Worm (Caenorhabditis elegans) whole organism, mixed stage, embryonic: ENCODE measurements around the gene nhr-95.

Experiments
- M03D4.4 ChIP-seq: sonication (generic microtip); optimal IDR thresholded peaks from 2 replicates; lab custom pipeline; 2017; ENCODE audit warnings: mild to moderate bottlenecking, missing genetic modification characterization, missing compliant biosample characterization
- bed-3 ChIP-seq: fragments of 200-800 bp; sonication (Bioruptor generic); optimal IDR thresholded peaks from 3 replicates; lab custom pipeline; 2018; ENCODE audit warnings: mild to moderate bottlenecking, missing genetic modification characterization, moderate library complexity, missing compliant biosample characterization
- blmp-1 ChIP-seq: fragments of 150-350 bp; optimal IDR thresholded peaks from 2 replicates; lab custom pipeline; 2014; ENCODE audit warnings: missing biosample characterization, missing genetic modification characterization
- ceh-39 ChIP-seq: fragments of 150-350 bp; optimal IDR thresholded peaks from 2 replicates; lab custom pipeline; 2014; ENCODE audit warnings: missing biosample characterization, missing genetic modification characterization
- ceh-43 ChIP-seq: fragments of 200-800 bp; sonication (Bioruptor generic); optimal IDR thresholded peaks from 2 replicates; lab custom pipeline; 2018; ENCODE audit warnings: mild to moderate bottlenecking, missing genetic modification characterization, moderate library complexity, missing compliant biosample characterization
- ceh-83 ChIP-seq: fragments of 200-800 bp; sonication (Bioruptor generic); optimal IDR thresholded peaks from 2 replicates; lab custom pipeline; 2018; ENCODE audit warnings: mild to moderate bottlenecking, missing genetic modification characterization, missing compliant biosample characterization
- ces-1 ChIP-seq: fragments of 150-350 bp; optimal IDR thresholded peaks from 2 replicates; lab custom pipeline; 2014; ENCODE audit warnings: missing biosample characterization, missing genetic modification reagents, missing genetic modification characterization
- cnd-1 ChIP-seq: fragments of 200-800 bp; sonication (Bioruptor generic); optimal IDR thresholded peaks from 2 replicates; lab custom pipeline; 2018; ENCODE audit warnings: mild to moderate bottlenecking, missing genetic modification characterization, missing compliant biosample characterization
- drap-1 ChIP-seq: fragments of 200-800 bp; sonication (Bioruptor generic); optimal IDR thresholded peaks from 3 replicates; lab custom pipeline; 2018; ENCODE audit warnings: mild to moderate bottlenecking, missing genetic modification characterization, missing compliant biosample characterization
- elt-1 ChIP-seq: sonication (generic microtip); optimal IDR thresholded peaks from 2 replicates; lab custom pipeline; 2017; ENCODE audit warnings: missing genetic modification characterization, mild to moderate bottlenecking, missing compliant biosample characterization, antibody characterized with exemption, moderate library complexity, borderline replicate concordance; ENCODE audit not compliant: insufficient read depth
- elt-3 ChIP-seq: fragments of 150-350 bp; optimal IDR thresholded peaks from 2 replicates; lab custom pipeline; 2014; ENCODE audit warnings: missing biosample characterization, missing genetic modification characterization
- flh-1 ChIP-seq: fragments of 200-800 bp; sonication (Bioruptor generic); optimal IDR thresholded peaks from 2 replicates; lab custom pipeline; 2018; ENCODE audit warnings: mild to moderate bottlenecking, missing genetic modification characterization, moderate library complexity, missing compliant biosample characterization
- ham-2 ChIP-seq: fragments of 200-800 bp; sonication (Bioruptor generic); optimal IDR thresholded peaks from 2 replicates; lab custom pipeline; 2018; ENCODE audit warnings: mild to moderate bottlenecking, missing genetic modification characterization, missing compliant biosample characterization
- lin-13 ChIP-seq: fragments of 150-350 bp; optimal IDR thresholded peaks from 2 replicates; lab custom pipeline; 2014; ENCODE audit warnings: missing biosample characterization, missing genetic modification characterization
- lsy-2 ChIP-seq: fragments of 150-350 bp; optimal IDR thresholded peaks from 2 replicates; lab custom pipeline; 2014; ENCODE audit warnings: missing biosample characterization, missing genetic modification characterization
- mab-5 ChIP-seq: fragments of 150-350 bp; optimal IDR thresholded peaks from 2 replicates; lab custom pipeline; 2014; ENCODE audit warnings: missing biosample characterization, missing genetic modification characterization
- mls-2 ChIP-seq: sonication (generic microtip); optimal IDR thresholded peaks from 2 replicates; lab custom pipeline; 2016; ENCODE audit warnings: mild to moderate bottlenecking, missing genetic modification characterization, moderate library complexity, missing compliant biosample characterization
- nhr-12 ChIP-seq: fragments of 150-350 bp; optimal IDR thresholded peaks from 2 replicates; lab custom pipeline; 2014; ENCODE audit warnings: missing biosample characterization, missing genetic modification characterization
- nhr-2 ChIP-seq: fragments of 150-350 bp; optimal IDR thresholded peaks from 2 replicates; lab custom pipeline; 2014; ENCODE audit warnings: missing biosample characterization, missing genetic modification characterization
- nhr-237 ChIP-seq: fragments of 150-350 bp; optimal IDR thresholded peaks from 2 replicates; lab custom pipeline; 2014; ENCODE audit warnings: missing biosample characterization, missing genetic modification characterization
- nhr-28 ChIP-seq: fragments of 150-350 bp; optimal IDR thresholded peaks from 2 replicates; lab custom pipeline; 2014; ENCODE audit warnings: missing biosample characterization, missing genetic modification characterization
- nhr-76 ChIP-seq: sonication (generic microtip); optimal IDR thresholded peaks from 2 replicates; lab custom pipeline; 2017; ENCODE audit warnings: missing biosample characterization, missing genetic modification characterization
- pha-4 ChIP-seq: fragments of 150-350 bp; optimal IDR thresholded peaks from 2 replicates; lab custom pipeline; 2018; ENCODE audit warnings: missing biosample characterization, missing genetic modification reagents, missing genetic modification characterization
- sem-2 ChIP-seq: fragments of 200-800 bp; sonication (Bioruptor generic); optimal IDR thresholded peaks from 2 replicates; lab custom pipeline; 2018; ENCODE audit warnings: mild to moderate bottlenecking, missing genetic modification characterization, missing compliant biosample characterization
- snpc-4 ChIP-seq: fragments of 150-350 bp; optimal IDR thresholded peaks from 2 replicates; lab custom pipeline; 2014; ENCODE audit warnings: missing biosample characterization, missing genetic modification characterization
- unc-120 ChIP-seq: sonication (generic microtip); optimal IDR thresholded peaks from 2 replicates; lab custom pipeline; 2017; ENCODE audit warnings: missing genetic modification characterization, missing compliant biosample characterization; ENCODE audit not compliant: poor library complexity, severe bottlenecking
- unc-39 ChIP-seq: fragments of 150-350 bp; optimal IDR thresholded peaks from 2 replicates; lab custom pipeline; 2014; ENCODE audit warnings: missing biosample characterization, missing genetic modification characterization
- unc-62 ChIP-seq: fragments of 150-350 bp; optimal IDR thresholded peaks from 2 replicates; lab custom pipeline; 2014; ENCODE audit warnings: missing biosample characterization, missing genetic modification reagents, missing genetic modification characterization
- zip-8 ChIP-seq: fragments of 150-350 bp; optimal IDR thresholded peaks from 2 replicates; lab custom pipeline; 2014; ENCODE audit warnings: missing biosample characterization, missing genetic modification characterization

The nhr-95 gene

DNA sequence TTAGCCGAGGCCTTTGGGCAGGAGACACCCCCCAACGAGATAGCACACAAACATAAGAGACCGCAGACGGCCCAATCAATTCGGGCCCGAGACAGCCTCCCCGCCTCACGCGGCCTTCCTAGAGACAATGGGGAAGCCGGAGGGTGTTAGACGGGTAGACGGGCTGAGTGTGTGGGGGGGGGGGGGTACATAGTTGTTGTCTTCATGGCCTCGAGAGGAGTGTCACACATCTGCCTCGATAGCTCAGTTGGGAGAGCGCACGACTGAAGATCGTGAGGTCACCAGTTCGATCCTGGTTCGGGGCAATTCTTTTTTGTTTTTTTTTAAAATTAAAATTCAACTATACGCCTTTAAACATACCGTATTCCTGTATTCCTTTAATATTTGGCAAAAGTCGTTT is 43.4 kb upstream of the nhr-95 start (continued):
- TF ChIP-seq blmp-1 (tag; lab: Kevin White, UChicago), result peak; percentile 5
- TF ChIP-seq flh-1 (GFP tag; lab: Kevin White, UChicago), result peak; percentile 52
- TF ChIP-seq ceh-43 (GFP tag; lab: Kevin White, UChicago), result peak; percentile 79

DNA sequence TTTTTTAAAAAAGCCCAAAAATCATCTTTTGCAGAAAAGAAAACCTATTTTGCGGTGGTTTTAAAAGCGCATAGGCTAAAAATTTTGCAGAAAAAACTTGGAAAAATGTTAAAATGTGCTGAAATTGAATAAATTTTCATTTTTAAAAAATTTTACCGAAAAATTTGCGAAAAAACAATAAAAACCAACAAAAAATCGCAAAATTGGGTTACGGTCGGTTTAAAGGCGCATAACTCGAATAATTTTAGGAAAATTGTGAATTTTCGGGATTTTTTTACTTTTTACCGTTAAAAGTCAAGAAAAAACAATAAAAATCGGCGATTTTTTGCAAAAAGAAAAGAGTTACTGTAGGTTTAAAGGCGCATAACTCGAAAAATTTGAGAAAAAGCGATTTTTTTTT is 42.8 kb upstream of the nhr-95 start:
- TF ChIP-seq pha-4 (tag; lab: Kevin White, UChicago), result no peak
- no peak for TF ChIP-seq elt-1 (tag; lab: Kevin White, UChicago)
- TF ChIP-seq lsy-2 (tag; lab: Kevin White, UChicago), result no peak
- no peak for TF ChIP-seq ceh-39 (tag; lab: Kevin White, UChicago)
- TF ChIP-seq nhr-237, result no peak
- no peak for TF ChIP-seq ces-1 (GFP tag; lab: Kevin White, UChicago)
- TF ChIP-seq drap-1 (GFP tag; lab: Kevin White, UChicago), result no peak

DNA sequence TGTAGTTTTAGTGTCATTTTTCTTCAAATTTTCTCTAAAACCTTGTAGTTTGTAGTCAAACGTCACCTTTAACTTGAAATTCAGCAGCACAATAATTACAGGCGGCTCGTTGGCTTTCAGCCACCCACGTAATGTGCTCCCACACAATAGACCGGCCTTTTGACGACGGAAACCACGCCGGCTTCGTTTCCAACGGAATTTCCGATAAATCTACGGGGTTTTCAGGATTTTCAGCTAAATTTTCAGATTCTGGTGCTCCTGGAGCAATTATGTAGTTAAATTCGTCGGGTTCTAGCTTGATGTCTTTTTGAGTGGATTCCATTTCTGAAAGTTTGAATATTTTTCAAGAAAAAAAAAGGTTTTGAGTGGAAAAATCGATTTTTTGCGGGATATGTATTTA is 42.1 kb upstream of the nhr-95 start, which contains the start of gene bed-1:
TSS of gene bed-1 (minus strand) at position 337 of the 400 bp plus-strand sequence.
- TF ChIP-seq snpc-4 (tag; lab: Kevin White, UChicago) (no peak), bed-3 (GFP tag; lab: Kevin White, UChicago) (no peak), mls-2 (tag; lab: Kevin White, UChicago) (no peak), pha-4 (tag; lab: Kevin White, UChicago) (no peak), nhr-76 (tag; lab: Kevin White, UChicago) (no peak), ceh-83 (no peak), mab-5 (tag; lab: Kevin White, UChicago) (no peak), ceh-43 (GFP tag; lab: Kevin White, UChicago) (no peak), nhr-237 (no peak)

DNA sequence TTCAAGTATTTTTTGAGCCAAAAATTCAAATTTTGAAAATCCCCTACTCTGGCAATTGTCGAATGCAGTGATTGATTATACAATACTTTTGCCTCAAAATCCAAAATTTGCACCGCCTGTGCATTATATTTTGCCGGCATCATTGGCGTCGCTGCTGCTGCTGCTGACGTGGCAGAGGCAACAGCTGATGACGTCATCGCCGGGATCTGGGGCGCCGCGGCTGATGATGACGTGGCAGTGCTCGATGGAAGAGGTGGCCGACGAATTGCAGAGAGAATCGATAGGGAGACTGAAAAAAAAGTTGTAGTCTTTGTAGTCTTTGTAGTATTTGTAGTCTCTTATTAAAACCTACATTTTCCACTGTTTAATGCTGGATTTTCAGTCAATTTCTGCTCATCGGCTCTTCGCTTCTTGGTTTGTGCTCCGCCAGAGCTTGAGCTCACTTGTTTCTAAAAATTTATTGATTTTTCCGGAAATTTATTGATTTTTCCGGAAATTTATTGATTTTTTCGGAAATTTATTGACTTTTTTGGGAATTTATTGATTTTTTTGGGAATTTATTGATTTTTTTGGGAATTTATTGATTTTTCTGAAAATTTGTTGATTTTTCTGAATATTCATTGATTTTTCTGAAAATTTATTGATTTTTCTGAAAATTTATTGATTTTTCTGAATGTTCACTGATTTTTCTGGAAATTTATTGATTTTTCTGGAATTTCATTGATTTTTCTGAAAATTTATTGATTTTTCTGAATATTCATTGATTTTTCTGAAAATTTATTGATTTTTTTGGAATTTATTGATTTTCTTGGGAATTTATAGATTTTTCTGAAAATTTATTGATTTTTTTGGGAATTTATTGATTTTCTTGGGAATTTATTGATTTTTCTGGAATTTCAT is 38.6 kb upstream of the nhr-95 start:
- TF ChIP-seq elt-3 (tag; lab: Kevin White, UChicago) (no peak), zip-8 (tag; lab: Kevin White, UChicago) (peak; percentile 63)

DNA sequence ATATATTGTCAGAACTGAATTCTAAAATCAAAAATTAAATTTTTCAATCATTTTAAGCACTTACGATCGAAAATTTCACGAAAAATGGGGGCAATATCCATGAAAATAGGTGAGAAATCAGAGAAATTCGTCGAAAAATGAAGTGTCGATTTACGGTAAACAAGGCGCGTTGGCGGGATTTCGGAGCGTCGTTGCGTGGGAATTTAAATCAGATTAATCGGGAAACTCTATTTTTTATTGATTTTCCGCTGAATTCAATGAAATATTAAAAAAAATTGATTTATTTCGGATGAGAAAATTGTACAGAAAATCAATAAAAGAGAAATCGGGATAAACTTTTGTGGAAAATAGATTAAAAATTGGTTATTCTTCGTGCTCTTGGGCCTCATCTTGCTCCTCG is 36.8 kb upstream of the nhr-95 start, which contains the start of gene Y39B6A.13:
TSS of gene Y39B6A.13 (minus strand) at position 166 of the 400 bp plus-strand sequence.
- no peak for TF ChIP-seq bed-3 (GFP tag; lab: Kevin White, UChicago)
- no peak for TF ChIP-seq nhr-2
- peak; percentile 12 for TF ChIP-seq pha-4 (tag; lab: Kevin White, UChicago)
- TF ChIP-seq lsy-2 (tag; lab: Kevin White, UChicago), result peak; percentile 17
- no peak for TF ChIP-seq nhr-237
- TF ChIP-seq elt-1 (tag; lab: Kevin White, UChicago), result no peak
- TF ChIP-seq nhr-12 (tag; lab: Kevin White, UChicago), result no peak
- no peak for TF ChIP-seq mls-2 (tag; lab: Kevin White, UChicago)
- TF ChIP-seq mab-5 (tag; lab: Kevin White, UChicago), result no peak
- no peak for TF ChIP-seq ceh-83
- no peak for TF ChIP-seq snpc-4 (tag; lab: Kevin White, UChicago)
- TF ChIP-seq drap-1 (GFP tag; lab: Kevin White, UChicago), result no peak
- no peak for TF ChIP-seq ham-2 (GFP tag; lab: Kevin White, UChicago)
- no peak for TF ChIP-seq zip-8 (tag; lab: Kevin White, UChicago)
- TF ChIP-seq ceh-39 (tag; lab: Kevin White, UChicago), result no peak
- no peak for TF ChIP-seq ceh-43 (GFP tag; lab: Kevin White, UChicago)
- no peak for TF ChIP-seq unc-62 (GFP tag; lab: Kevin White, UChicago)
- peak; percentile 86 for TF ChIP-seq ces-1 (GFP tag; lab: Kevin White, UChicago)
- no peak for TF ChIP-seq sem-2 (GFP tag; lab: Kevin White, UChicago)
- TF ChIP-seq lin-13, result peak; percentile 3
- no peak for TF ChIP-seq M03D4.4
- TF ChIP-seq unc-39 (tag; lab: Kevin White, UChicago), result no peak
- no peak for TF ChIP-seq cnd-1 (tag; lab: Kevin White, UChicago)

DNA sequence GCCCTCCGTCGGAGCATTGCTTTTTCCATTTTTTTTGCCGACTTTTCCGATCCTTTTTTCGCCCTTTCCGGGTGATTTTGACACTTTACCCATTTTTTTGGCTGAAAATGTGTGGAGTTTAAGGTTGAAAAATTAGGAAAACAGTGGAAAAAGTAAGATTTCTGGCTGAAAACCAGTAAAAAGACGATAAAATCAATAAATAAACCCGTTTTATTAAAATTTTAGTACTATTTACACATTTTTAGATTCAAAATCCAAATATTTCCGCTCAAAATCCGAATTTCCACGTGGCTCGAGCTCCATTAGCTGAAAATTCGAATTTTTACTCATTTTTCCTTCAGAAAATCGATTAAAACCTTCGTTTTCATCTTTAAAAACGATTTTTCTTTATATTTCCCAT is 35.9 kb upstream of the nhr-95 start, which contains the start of gene pro-3:
TSS of gene pro-3 (minus strand) at position 101 of the 400 bp plus-strand sequence.
- TF ChIP-seq unc-39 (tag; lab: Kevin White, UChicago) (no peak), nhr-28 (tag; lab: Kevin White, UChicago) (no peak), unc-120 (tag; lab: Kevin White, UChicago) (no peak), elt-3 (tag; lab: Kevin White, UChicago) (no peak), ces-1 (GFP tag; lab: Kevin White, UChicago) (no peak)
